Fruit fly (Drosophila melanogaster): ENCODE results near the gene CG6425.

Gene CG6425

dm6 chr3R:26681947-26682346, 35.2 kb downstream of the CG6425 start, which contains the start of gene beat-VII:
Gene beat-VII (minus strand): TSS chr3R:26681966.
- TF ChIP-seq Dif (GFP tag; optimal IDR thresholded peaks at IDR 0.05; ENCODE audit: partially characterized antibody), result no peak
- TF ChIP-seq Jra (GFP tag; optimal IDR thresholded peaks at IDR 0.05), result no peak
- TF ChIP-seq Hr78 (GFP tag; optimal IDR thresholded peaks at IDR 0.05), result no peak
- TF ChIP-seq CrebA (GFP tag; optimal IDR thresholded peaks at IDR 0.05; ENCODE audit: borderline replicate concordance), result no peak
- TF ChIP-seq usp (GFP tag; optimal IDR thresholded peaks at IDR 0.05), result no peak
- TF ChIP-seq sv (GFP tag; optimal IDR thresholded peaks at IDR 0.05), result no peak
- no peak for TF ChIP-seq CG32264 (GFP tag; optimal IDR thresholded peaks at IDR 0.05)
- TF ChIP-seq br (GFP tag; optimal IDR thresholded peaks at IDR 0.05), result no peak
- TF ChIP-seq sage (GFP tag; optimal IDR thresholded peaks at IDR 0.05), result no peak
- no peak for TF ChIP-seq rgr (GFP tag; optimal IDR thresholded peaks at IDR 0.05)
- TF ChIP-seq Mio (GFP tag; optimal IDR thresholded peaks at IDR 0.05), result no peak
- TF ChIP-seq Myc (optimal IDR thresholded peaks at IDR 0.05), result no peak

DNA sequence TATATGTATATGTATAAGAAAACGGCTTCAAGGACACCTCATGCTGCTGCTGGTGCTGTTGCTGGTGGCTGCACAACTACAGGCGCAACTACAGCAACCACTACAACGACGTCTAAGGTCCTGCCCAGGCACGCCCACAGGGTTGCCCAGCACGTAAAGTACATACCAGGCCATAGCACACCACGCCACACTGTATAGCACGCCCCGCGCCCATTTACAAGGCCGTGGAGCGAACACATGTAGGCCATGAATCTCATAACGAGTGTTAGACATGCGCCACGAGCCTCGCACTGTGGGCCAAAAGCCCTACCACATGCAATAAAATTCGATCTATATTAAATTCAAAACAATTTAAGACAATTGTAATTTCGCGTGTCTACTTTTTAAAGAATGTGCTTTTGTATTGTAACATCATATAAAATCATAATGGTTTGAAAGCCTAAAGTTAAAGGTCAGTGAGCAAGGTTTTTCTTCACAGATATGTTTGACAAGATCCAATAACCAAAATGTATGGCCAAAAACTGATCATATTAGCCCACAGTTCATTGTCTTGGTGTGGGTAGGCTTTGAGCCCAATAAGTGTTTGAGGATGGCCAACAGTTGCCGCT, 45.6 kb downstream of the CG6425 start:
- no peak for TF ChIP-seq usp (GFP tag; optimal IDR thresholded peaks at IDR 0.05)
- no peak for TF ChIP-seq HLH106 (tag; optimal IDR thresholded peaks at IDR 0.05)
- TF ChIP-seq Hr83 (GFP tag; optimal IDR thresholded peaks at IDR 0.05; ENCODE audit: poor library complexity, severe bottlenecking), result no peak
- TF ChIP-seq sv (GFP tag; optimal IDR thresholded peaks at IDR 0.05), result no peak
- TF ChIP-seq dsf (GFP tag; optimal IDR thresholded peaks at IDR 0.05; ENCODE audit: borderline replicate concordance), result no peak
- no peak for TF ChIP-seq GATAd (GFP tag; optimal IDR thresholded peaks at IDR 0.05)
- no peak for TF ChIP-seq pan (optimal IDR thresholded peaks at IDR 0.05)
- TF ChIP-seq lola (GFP tag; optimal IDR thresholded peaks at IDR 0.05), result no peak
- no peak for TF ChIP-seq Sp1 (GFP tag; optimal IDR thresholded peaks at IDR 0.05)
- TF ChIP-seq OdsH (GFP tag; optimal IDR thresholded peaks at IDR 0.05), result no peak
- no peak for TF ChIP-seq Mio (GFP tag; optimal IDR thresholded peaks at IDR 0.05)
- TF ChIP-seq br (GFP tag; optimal IDR thresholded peaks at IDR 0.05), result no peak
- no peak for TF ChIP-seq dmrt93B (GFP tag; optimal IDR thresholded peaks at IDR 0.05)
- no peak for TF ChIP-seq Dfd (GFP tag; optimal IDR thresholded peaks at IDR 0.05)
- TF ChIP-seq Jra (GFP tag; optimal IDR thresholded peaks at IDR 0.05), result no peak
- TF ChIP-seq dl (GFP tag; optimal IDR thresholded peaks at IDR 0.05; ENCODE audit: insufficient read depth in 1 of 2, partially characterized antibody in 2 of 2), result no peak

dm6 chr3R:26670277-26670676, 46.9 kb downstream of the CG6425 start:
- TF ChIP-seq Dfd (GFP tag; optimal IDR thresholded peaks at IDR 0.05) (no peak), dsf (GFP tag; optimal IDR thresholded peaks at IDR 0.05; ENCODE audit: borderline replicate concordance) (no peak), N (GFP tag; optimal IDR thresholded peaks at IDR 0.05) (no peak), Hnf4 (GFP tag; optimal IDR thresholded peaks at IDR 0.05) (no peak), br (GFP tag; optimal IDR thresholded peaks at IDR 0.05) (no peak), rgr (GFP tag; optimal IDR thresholded peaks at IDR 0.05) (no peak), Sp1 (GFP tag; optimal IDR thresholded peaks at IDR 0.05) (no peak), h (GFP tag; optimal IDR thresholded peaks at IDR 0.05) (no peak), Jra (GFP tag; optimal IDR thresholded peaks at IDR 0.05) (no peak), dl (GFP tag; optimal IDR thresholded peaks at IDR 0.05; ENCODE audit: insufficient read depth in 1 of 2, partially characterized antibody in 2 of 2) (no peak), dmrt93B (GFP tag; optimal IDR thresholded peaks at IDR 0.05) (no peak), CG32264 (GFP tag; optimal IDR thresholded peaks at IDR 0.05) (no peak), sv (GFP tag; optimal IDR thresholded peaks at IDR 0.05) (no peak), Dif (GFP tag; optimal IDR thresholded peaks at IDR 0.05; ENCODE audit: partially characterized antibody) (no peak), foxo (GFP tag; optimal IDR thresholded peaks at IDR 0.05) (no peak)
